Worm (Caenorhabditis elegans): ENCODE results near the gene ptr-19.
A peak's percentile ranks its signal among the peaks of the same experiment; 100 is the strongest.

DNA sequence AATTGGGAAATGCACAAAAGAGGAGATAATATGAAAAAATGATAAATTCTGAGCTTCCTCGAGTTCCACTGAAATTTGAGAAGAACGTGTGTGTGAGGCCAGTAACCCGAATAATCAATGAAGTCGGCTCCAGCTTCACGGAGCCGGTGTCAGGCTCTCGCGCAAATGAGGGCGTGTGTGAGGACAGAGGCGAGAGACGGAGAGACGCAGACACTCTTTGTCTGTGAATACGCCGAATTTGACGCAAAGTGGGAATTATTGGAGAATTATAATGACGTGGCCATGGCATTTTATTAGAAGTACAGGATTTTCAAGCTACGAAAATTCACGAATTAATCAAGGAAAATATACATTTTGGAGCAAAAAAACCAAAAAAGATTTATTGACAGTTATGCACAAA lies 41.8 kb upstream of the ptr-19 start:
- peak; percentile 73 for TF ChIP-seq ama-1 (optimal IDR thresholded peaks at IDR 0.05)
- TF ChIP-seq scrt-1 (GFP tag; IDR thresholded peaks at IDR 0.05): no peak
- TF ChIP-seq hmg-4 (GFP tag; optimal IDR thresholded peaks at IDR 0.05): no peak
- TF ChIP-seq ets-7 (tag; optimal IDR thresholded peaks at IDR 0.05): no peak
- TF ChIP-seq flt-1 (GFP tag; IDR thresholded peaks at IDR 0.05): no peak
- no peak for TF ChIP-seq ceh-13 (GFP tag; optimal IDR thresholded peaks at IDR 0.05)
- no peak for TF ChIP-seq hnd-1 (tag; optimal IDR thresholded peaks at IDR 0.05)

All from whole organism, early embryonic.